Worm (Caenorhabditis elegans) whole organism, L1 larva: ENCODE results near the gene rom-2.
A peak's percentile ranks its signal among the peaks of the same experiment; 100 is the strongest.

ENCODE experiments used
- C34B4.2 ChIP-seq: sonication (generic microtip); optimal IDR thresholded peaks from 2 replicates; lab custom pipeline; 2017; ENCODE audit warnings: mild to moderate bottlenecking, missing genetic modification characterization, missing compliant biosample characterization
- Y116A8C.19 ChIP-seq: sonication (generic microtip); optimal IDR thresholded peaks from 2 replicates; lab custom pipeline; 2016; ENCODE audit warnings: missing compliant biosample characterization, missing genetic modification characterization, borderline replicate concordance
- alr-1 ChIP-seq: fragments of 200-800 bp; sonication (Bioruptor generic); optimal IDR thresholded peaks from 2 replicates; lab custom pipeline; 2018; ENCODE audit warnings: borderline replicate concordance, mild to moderate bottlenecking, missing genetic modification characterization, missing compliant biosample characterization
- aly-2 ChIP-seq: fragments of 150-350 bp; optimal IDR thresholded peaks from 2 replicates; lab custom pipeline; 2014; ENCODE audit warnings: missing biosample characterization, missing genetic modification characterization
- ama-1 ChIP-seq: fragments of 150-350 bp; optimal IDR thresholded peaks from 2 replicates; lab custom pipeline; 2014
- ceh-63 ChIP-seq: fragments of 200-800 bp; sonication (Bioruptor generic); optimal IDR thresholded peaks from 2 replicates; lab custom pipeline; 2018; ENCODE audit warnings: mild to moderate bottlenecking, missing genetic modification characterization, missing compliant biosample characterization
- ceh-88 ChIP-seq: fragments of 200-800 bp; sonication (Bioruptor generic); IDR thresholded peaks from 2 replicates; pipeline ENCODE4 v1.3.6; 2022; ENCODE audit warnings: missing genetic modification characterization, missing compliant biosample characterization
- ceh-90 ChIP-seq: sonication (generic microtip); optimal IDR thresholded peaks from 2 replicates; lab custom pipeline; 2016; ENCODE audit warnings: missing genetic modification characterization, missing compliant biosample characterization
- dpl-1 ChIP-seq, 3 experiments: fragments of 150-350 bp in 2 of 3; sonication (generic microtip) in 1 of 3; optimal IDR thresholded peaks; 2 replicates each; lab custom pipeline; 2014 to 2017; ENCODE audit warnings: missing biosample characterization in 3 of 3, missing genetic modification characterization in 3 of 3, missing genetic modification reagents in 3 of 3
- dsc-1 ChIP-seq: sonication (generic microtip); optimal IDR thresholded peaks from 2 replicates; lab custom pipeline; 2016; ENCODE audit warnings: mild to moderate bottlenecking, missing genetic modification characterization, missing compliant biosample characterization
- efl-1 ChIP-seq, 4 experiments: fragments of 150-350 bp; optimal IDR thresholded peaks in 3 of 4; peaks in 1 of 4; 1 replicate in 1 of 4; 2 replicates in 3 of 4; lab custom pipeline; 2014; ENCODE audit warnings: missing biosample characterization in 2 of 4, missing genetic modification characterization in 2 of 4, missing genetic modification reagents in 2 of 4
- egl-13 ChIP-seq: sonication (generic microtip); optimal IDR thresholded peaks from 2 replicates; lab custom pipeline; 2016; ENCODE audit warnings: missing genotype, missing genetic modification reagents, missing genetic modification characterization, missing compliant biosample characterization
- egl-27 ChIP-seq, 2 experiments: fragments of 150-350 bp in 1 of 2; sonication (generic microtip); optimal IDR thresholded peaks; 3 replicates each; lab custom pipeline; 2017 to 2018; ENCODE audit warnings: missing biosample characterization in 2 of 2, missing genetic modification characterization in 2 of 2, missing genetic modification reagents in 2 of 2
- elt-2 ChIP-seq: sonication (generic microtip); optimal IDR thresholded peaks from 2 replicates; lab custom pipeline; 2016; ENCODE audit warnings: missing genetic modification characterization, mild to moderate bottlenecking, inconsistent platforms, missing compliant biosample characterization, missing genetic modification reagents
- ets-5 ChIP-seq: fragments of 200-800 bp; sonication (Bioruptor generic); IDR thresholded peaks from 2 replicates; pipeline ENCODE4 v1.3.6; 2022; ENCODE audit warnings: missing genetic modification characterization, missing compliant biosample characterization
- fkh-10 ChIP-seq: sonication (generic microtip); optimal IDR thresholded peaks from 2 replicates; lab custom pipeline; 2017; ENCODE audit warnings: missing biosample characterization, missing genetic modification reagents, missing genetic modification characterization
- fkh-4 ChIP-seq: sonication (generic microtip); optimal IDR thresholded peaks from 2 replicates; lab custom pipeline; 2016; ENCODE audit warnings: missing compliant biosample characterization, missing genetic modification characterization, borderline replicate concordance
- isw-1 ChIP-seq: fragments of 200-800 bp; sonication (Bioruptor generic); IDR thresholded peaks from 2 replicates; pipeline ENCODE4 v1.3.6; 2022; ENCODE audit warnings: missing genetic modification characterization, missing compliant biosample characterization
- jun-1 ChIP-seq: fragments of 150-350 bp; optimal IDR thresholded peaks from 2 replicates; lab custom pipeline; 2014; ENCODE audit warnings: missing biosample characterization, missing genetic modification reagents, missing genetic modification characterization
- lin-13 ChIP-seq: fragments of 150-350 bp; optimal IDR thresholded peaks from 2 replicates; lab custom pipeline; 2014; ENCODE audit warnings: missing biosample characterization, missing genetic modification reagents, missing genetic modification characterization
- lin-14 ChIP-seq: fragments of 200-800 bp; sonication (Bioruptor generic); optimal IDR thresholded peaks from 2 replicates; lab custom pipeline; 2018; ENCODE audit warnings: mild to moderate bottlenecking, missing genetic modification characterization, moderate library complexity, missing compliant biosample characterization
- lin-15B ChIP-seq: fragments of 150-350 bp; sonication (generic microtip); optimal IDR thresholded peaks from 3 replicates; lab custom pipeline; 2014; ENCODE audit warnings: missing biosample characterization, missing genetic modification characterization
- lin-35 ChIP-seq, 2 experiments: fragments of 150-350 bp; optimal IDR thresholded peaks; 2 replicates each; lab custom pipeline; 2014; ENCODE audit warnings: missing biosample characterization in 2 of 2, missing genetic modification characterization in 2 of 2, missing genetic modification reagents in 2 of 2
- lsy-2 ChIP-seq, 2 experiments: fragments of 150-350 bp; optimal IDR thresholded peaks; 2 replicates each; lab custom pipeline; 2014; ENCODE audit warnings: missing biosample characterization in 2 of 2, missing genetic modification characterization in 2 of 2
- mab-9 ChIP-seq: fragments of 200-800 bp; sonication (Bioruptor generic); IDR thresholded peaks from 2 replicates; pipeline ENCODE4 v1.3.6; 2022; ENCODE audit warnings: missing genetic modification reagents, missing genetic modification characterization, missing compliant biosample characterization
- mdl-1 ChIP-seq, 2 experiments: fragments of 150-350 bp; optimal IDR thresholded peaks; 2 replicates each; lab custom pipeline; 2014 to 2017; ENCODE audit warnings: missing biosample characterization in 2 of 2, missing genetic modification characterization in 2 of 2, inconsistent platforms in 1 of 2
- mep-1 ChIP-seq: fragments of 150-350 bp; optimal IDR thresholded peaks from 2 replicates; lab custom pipeline; 2014; ENCODE audit warnings: missing biosample characterization, missing genetic modification characterization
- nhr-19 ChIP-seq: fragments of 200-800 bp; sonication (Bioruptor generic); conservative IDR thresholded peaks from 2 replicates; pipeline ENCODE4 v1.3.6; 2022; ENCODE audit warnings: missing genetic modification characterization, missing compliant biosample characterization
- nhr-20 ChIP-seq: sonication (generic microtip); optimal IDR thresholded peaks from 2 replicates; lab custom pipeline; 2016; ENCODE audit warnings: mild to moderate bottlenecking, missing genetic modification characterization, missing compliant biosample characterization
- nhr-237 ChIP-seq: fragments of 150-350 bp; optimal IDR thresholded peaks from 2 replicates; lab custom pipeline; 2014; ENCODE audit warnings: missing biosample characterization, missing genetic modification characterization
- nhr-71 ChIP-seq: sonication (generic microtip); optimal IDR thresholded peaks from 2 replicates; lab custom pipeline; 2016; ENCODE audit warnings: mild to moderate bottlenecking, missing genetic modification characterization, moderate library complexity, missing compliant biosample characterization
- nhr-76 ChIP-seq: sonication (generic microtip); optimal IDR thresholded peaks from 2 replicates; lab custom pipeline; 2017; ENCODE audit warnings: missing biosample characterization, missing genetic modification characterization
- nhr-85 ChIP-seq: sonication (generic microtip); peaks from one replicate; lab custom pipeline; 2016; ENCODE audit warnings: missing genetic modification characterization, inconsistent platforms, missing compliant biosample characterization
- nhr-90 ChIP-seq: sonication (generic microtip); optimal IDR thresholded peaks from 2 replicates; lab custom pipeline; 2016; ENCODE audit warnings: mild to moderate bottlenecking, missing genetic modification characterization, missing compliant biosample characterization; ENCODE audit not compliant: poor library complexity
- pqm-1 ChIP-seq: sonication (generic microtip); optimal IDR thresholded peaks from 3 replicates; lab custom pipeline; 2017; ENCODE audit warnings: missing biosample characterization, missing genetic modification characterization
- rnt-1 ChIP-seq: sonication (generic microtip); optimal IDR thresholded peaks from 2 replicates; lab custom pipeline; 2016; ENCODE audit warnings: mild to moderate bottlenecking, missing genetic modification characterization, moderate library complexity, missing compliant biosample characterization
- skn-1 ChIP-seq: fragments of 150-350 bp; optimal IDR thresholded peaks from 2 replicates; lab custom pipeline; 2014; ENCODE audit warnings: missing biosample characterization, missing genetic modification characterization
- snpc-4 ChIP-seq: fragments of 150-350 bp; optimal IDR thresholded peaks from 2 replicates; lab custom pipeline; 2014; ENCODE audit warnings: missing biosample characterization, missing genetic modification characterization
- snu-23 ChIP-seq: sonication (generic microtip); optimal IDR thresholded peaks from 2 replicates; lab custom pipeline; 2016; ENCODE audit warnings: missing genetic modification characterization, missing compliant biosample characterization
- sox-4 ChIP-seq: sonication (generic microtip); optimal IDR thresholded peaks from 2 replicates; lab custom pipeline; 2016; ENCODE audit warnings: missing genetic modification characterization, missing compliant biosample characterization
- sup-37 ChIP-seq: fragments of 200-800 bp; sonication (Bioruptor generic); optimal IDR thresholded peaks from 2 replicates; lab custom pipeline; 2018; ENCODE audit warnings: mild to moderate bottlenecking, missing genetic modification characterization, missing compliant biosample characterization
- tbx-2 ChIP-seq: sonication (generic microtip); optimal IDR thresholded peaks from 2 replicates; lab custom pipeline; 2016; ENCODE audit warnings: missing genetic modification characterization, missing compliant biosample characterization
- unc-130 ChIP-seq: fragments of 150-350 bp; optimal IDR thresholded peaks from 2 replicates; lab custom pipeline; 2017; ENCODE audit warnings: missing biosample characterization, missing genetic modification characterization, inconsistent platforms
- unc-62 ChIP-seq: fragments of 150-350 bp; optimal IDR thresholded peaks from 2 replicates; lab custom pipeline; 2014; ENCODE audit warnings: missing biosample characterization, missing genetic modification reagents, missing genetic modification characterization
- unc-86 ChIP-seq: sonication (generic microtip); optimal IDR thresholded peaks from 2 replicates; lab custom pipeline; 2016; ENCODE audit warnings: missing genetic modification characterization, missing compliant biosample characterization
- vab-15 ChIP-seq: sonication (generic microtip); optimal IDR thresholded peaks from 2 replicates; lab custom pipeline; 2017; ENCODE audit warnings: missing genotype, mild to moderate bottlenecking, missing genetic modification characterization, missing compliant biosample characterization
- zag-1 ChIP-seq: fragments of 150-350 bp; optimal IDR thresholded peaks from 2 replicates; lab custom pipeline; 2014; ENCODE audit warnings: missing biosample characterization, missing genetic modification characterization
- ztf-4 ChIP-seq: fragments of 150-350 bp; optimal IDR thresholded peaks from 2 replicates; lab custom pipeline; 2014; ENCODE audit warnings: missing biosample characterization, missing genetic modification characterization

Gene rom-2

DNA sequence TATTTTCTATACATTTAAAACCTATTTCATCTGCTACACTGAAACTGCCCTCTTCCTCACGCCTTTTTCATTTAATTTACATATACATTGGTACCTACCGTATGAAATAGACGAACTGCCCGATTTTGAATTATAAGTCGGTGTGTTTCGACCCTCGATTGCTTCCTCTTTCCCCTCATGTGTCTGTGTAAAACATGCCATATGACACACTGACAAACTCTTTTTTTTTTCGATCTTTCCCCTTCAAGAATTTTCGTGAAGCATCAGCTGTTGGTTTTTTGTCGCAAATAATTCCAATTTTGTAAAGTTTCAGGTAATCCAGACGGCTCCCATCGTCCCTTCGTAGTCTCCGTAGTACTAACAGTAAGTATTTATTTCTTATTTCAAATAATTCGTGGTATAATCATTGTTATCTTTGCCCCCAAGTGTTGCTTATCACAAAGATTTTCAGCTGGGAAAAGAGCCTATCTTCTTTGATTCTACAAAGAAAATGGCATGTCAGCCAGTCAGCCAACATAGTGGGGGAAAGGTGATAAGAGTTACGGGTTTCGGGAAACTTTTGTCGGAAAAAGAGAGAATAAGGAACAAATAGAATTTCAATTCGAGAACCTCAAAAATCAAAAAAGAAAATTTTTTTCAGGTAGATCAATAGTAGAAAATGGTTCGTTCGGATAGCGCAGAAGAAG lies 26.5 kb upstream of the rom-2 start:
- TF ChIP-seq ceh-63 (GFP tag; lab: Kevin White, UChicago) (no peak), mab-9 (GFP tag; lab: Robert Waterston, UW) (no peak), elt-2 (tag; lab: Kevin White, UChicago) (peak; percentile 77), nhr-19 (GFP tag; lab: Robert Waterston, UW) (0 out of 2 replicates have a peak, but pooled peaks have one; percentile 1), egl-27 (tag; optimal IDR thresholded peaks at IDR 0.05; lab: Kevin White, UChicago) (no peak), ceh-90 (tag; lab: Kevin White, UChicago) (no peak), lin-14 (GFP tag; lab: Kevin White, UChicago) (peak; percentile 33), unc-62 (no peak), ets-5 (GFP tag; lab: Robert Waterston, UW) (no peak), unc-86 (tag; lab: Kevin White, UChicago) (no peak), sup-37 (GFP tag; lab: Kevin White, UChicago) (no peak), nhr-76 (no peak), nhr-71 (peak; percentile 54), fkh-10 (no peak), nhr-85 (tag; lab: Kevin White, UChicago) (peak; percentile 60), rnt-1 (tag; lab: Kevin White, UChicago) (peak; percentile 33), skn-1 (tag; lab: Kevin White, UChicago) (no peak), snu-23 (GFP tag; lab: Kevin White, UChicago) (peak; percentile 51), dsc-1 (tag; lab: Kevin White, UChicago) (no peak), mdl-1 (tag; optimal IDR thresholded peaks at IDR 0.05; lab: Kevin White, UChicago) (no peak), ztf-4 (tag; lab: Kevin White, UChicago) (no peak), isw-1 (GFP tag; lab: Robert Waterston, UW) (no peak), nhr-20 (tag; lab: Kevin White, UChicago) (no peak), mep-1 (tag; lab: Kevin White, UChicago) (no peak), aly-2 (no peak), ceh-88 (no peak), C34B4.2 (tag; lab: Kevin White, UChicago) (no peak), jun-1 (tag; lab: Kevin White, UChicago) (no peak), efl-1 (optimal IDR thresholded peaks at IDR 0.05; lab: Kevin White, UChicago) (no peak), efl-1 (GFP tag; optimal IDR thresholded peaks at IDR 0.05 in 1 of 2; lab: Kevin White, UChicago) (peak in 1 of 2 experiments; percentile 90), egl-13 (no peak), pqm-1 (tag; lab: Kevin White, UChicago) (peak; percentile 83), dpl-1 (GFP tag; optimal IDR thresholded peaks at IDR 0.05; lab: Kevin White, UChicago) (peak in 1 of 3 experiments; percentile 1), lsy-2 (tag; optimal IDR thresholded peaks at IDR 0.05; lab: Kevin White, UChicago) (peak in 1 of 2 experiments; percentile 27), nhr-237 (no peak)

DNA sequence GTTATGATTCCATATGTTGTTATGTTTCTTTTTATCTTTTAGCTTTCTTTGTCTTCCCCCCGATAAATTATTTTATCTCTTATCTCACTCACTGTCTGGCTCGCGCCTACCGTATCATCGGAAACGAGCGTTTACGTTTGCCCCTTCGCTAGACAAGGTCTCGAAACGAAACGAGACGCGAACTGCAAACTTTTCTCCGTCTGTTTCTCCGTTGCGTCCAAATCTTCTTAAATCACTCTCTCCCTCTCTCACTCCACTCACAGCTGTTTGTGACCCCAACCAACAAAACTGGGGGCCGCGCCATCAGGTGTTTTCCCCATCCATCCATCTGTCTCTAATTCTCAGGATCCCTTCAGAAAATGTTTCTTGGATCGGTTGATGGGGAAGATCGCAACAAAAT lies 24.7 kb upstream of the rom-2 start:
- peak in 2 of 3 experiments; percentile 8 to 22 for TF ChIP-seq dpl-1 (GFP tag; optimal IDR thresholded peaks at IDR 0.05; lab: Kevin White, UChicago)
- peak; percentile 43 for TF ChIP-seq nhr-20 (tag; lab: Kevin White, UChicago)
- TF ChIP-seq snpc-4: no peak
- peak in 1 of 2 experiments; percentile 56 for TF ChIP-seq lsy-2 (tag; optimal IDR thresholded peaks at IDR 0.05; lab: Kevin White, UChicago)
- peak; percentile 68 for TF ChIP-seq nhr-19 (GFP tag; lab: Robert Waterston, UW)
- TF ChIP-seq nhr-71: peak; percentile 83
- no peak for TF ChIP-seq pqm-1 (tag; lab: Kevin White, UChicago)
- no peak for TF ChIP-seq alr-1 (tag; lab: Kevin White, UChicago)
- TF ChIP-seq dsc-1 (tag; lab: Kevin White, UChicago): peak; percentile 87
- TF ChIP-seq rnt-1 (tag; lab: Kevin White, UChicago): peak; percentile 85
- TF ChIP-seq lin-15B (tag; lab: Kevin White, UChicago): no peak
- TF ChIP-seq Y116A8C.19 (tag; lab: Kevin White, UChicago): no peak
- peak; percentile 36 for TF ChIP-seq tbx-2 (tag; lab: Kevin White, UChicago)
- TF ChIP-seq fkh-4 (tag; lab: Kevin White, UChicago): no peak
- no peak for TF ChIP-seq zag-1 (tag; lab: Kevin White, UChicago)
- no peak for TF ChIP-seq ama-1 (lab: Kevin White, UChicago)
- peak; percentile 18 for TF ChIP-seq nhr-90 (tag; lab: Kevin White, UChicago)
- peak; percentile 27 to 37 for TF ChIP-seq efl-1 (optimal IDR thresholded peaks at IDR 0.05; lab: Kevin White, UChicago)
- TF ChIP-seq efl-1 (GFP tag; optimal IDR thresholded peaks at IDR 0.05 in 1 of 2; lab: Kevin White, UChicago): peak; percentile 22 to 91
- no peak for TF ChIP-seq vab-15
- TF ChIP-seq mab-9 (GFP tag; lab: Robert Waterston, UW): peak; percentile 29; the same call in 1 of the 2 replicates
- TF ChIP-seq ztf-4 (tag; lab: Kevin White, UChicago): peak; percentile 19
- peak; percentile 28 to 32 for TF ChIP-seq lin-35 (GFP tag; optimal IDR thresholded peaks at IDR 0.05; lab: Kevin White, UChicago)
- TF ChIP-seq unc-130 (tag; lab: Kevin White, UChicago): peak; percentile 30
- peak; percentile 57 for TF ChIP-seq lin-13
- TF ChIP-seq skn-1 (tag; lab: Kevin White, UChicago): no peak
- TF ChIP-seq sox-4 (tag; lab: Kevin White, UChicago): no peak
- peak; percentile 31 for TF ChIP-seq mep-1 (tag; lab: Kevin White, UChicago)
